Fruit fly (Drosophila melanogaster) whole organism, prepupa: ENCODE measurements around the gene CG5902.

Source experiments
- CG10631 ChIP-seq: fragments of 200-800 bp; sonication (Bioruptor generic); optimal IDR thresholded peaks from 2 replicates; lab custom pipeline; 2016; ENCODE audit warnings: missing biosample characterization, missing genetic modification characterization
- CG10669 ChIP-seq: fragments of 200-800 bp; sonication (Bioruptor generic); optimal IDR thresholded peaks from 3 replicates; lab custom pipeline; 2018; ENCODE audit warnings: missing biosample characterization, mild to moderate bottlenecking, missing genetic modification characterization, moderate library complexity
- CG11762 ChIP-seq: fragments of 200-800 bp; sonication (Bioruptor generic); optimal IDR thresholded peaks from 3 replicates; lab custom pipeline; 2016; ENCODE audit warnings: missing biosample characterization, missing genetic modification characterization; ENCODE audit not compliant: insufficient read depth
- CG1621 ChIP-seq: fragments of 200-800 bp; sonication (Bioruptor generic); optimal IDR thresholded peaks from 3 replicates; lab custom pipeline; 2018; ENCODE audit warnings: missing biosample characterization, mild to moderate bottlenecking, missing genetic modification characterization
- CG16779 ChIP-seq: fragments of 200-800 bp; sonication (Bioruptor generic); optimal IDR thresholded peaks from 3 replicates; lab custom pipeline; 2017; ENCODE audit warnings: missing biosample characterization, mild to moderate bottlenecking, missing genetic modification characterization
- CG3032 ChIP-seq: fragments of 200-800 bp; optimal IDR thresholded peaks from 2 replicates; lab custom pipeline; 2019; ENCODE audit warnings: missing biosample characterization, mild to moderate bottlenecking, missing genetic modification characterization, moderate library complexity
- CG31627 ChIP-seq: fragments of 200-800 bp; sonication (Bioruptor generic); optimal IDR thresholded peaks from 3 replicates; lab custom pipeline; 2016; ENCODE audit warnings: missing biosample characterization, missing genetic modification characterization
- CG32006 ChIP-seq: fragments of 200-800 bp; sonication (Bioruptor generic); optimal IDR thresholded peaks from 3 replicates; lab custom pipeline; 2017; ENCODE audit warnings: missing biosample characterization, mild to moderate bottlenecking, missing genetic modification characterization
- CG6276 ChIP-seq: fragments of 200-800 bp; sonication (Bioruptor generic); optimal IDR thresholded peaks from 2 replicates; lab custom pipeline; 2017; ENCODE audit warnings: missing biosample characterization, mild to moderate bottlenecking, missing genetic modification characterization
- CG6854 ChIP-seq: fragments of 200-800 bp; sonication (Bioruptor generic); optimal IDR thresholded peaks from 2 replicates; lab custom pipeline; 2017; ENCODE audit warnings: missing biosample characterization, mild to moderate bottlenecking, missing genetic modification characterization
- CG7368 ChIP-seq: fragments of 200-800 bp; sonication (Bioruptor generic); optimal IDR thresholded peaks from 3 replicates; lab custom pipeline; 2016; ENCODE audit warnings: missing biosample characterization, missing genetic modification characterization
- CG8119 ChIP-seq: fragments of 200-800 bp; sonication (Bioruptor generic); IDR thresholded peaks from 3 replicates; pipeline ENCODE4 v1.3.6; 2022; ENCODE audit warnings: missing biosample characterization, missing genetic modification characterization
- CG8319 ChIP-seq: fragments of 200-800 bp; sonication (Bioruptor generic); optimal IDR thresholded peaks from 3 replicates; lab custom pipeline; 2016; ENCODE audit warnings: missing biosample characterization, missing genetic modification characterization
- CG8632 ChIP-seq: fragments of 200-800 bp; sonication (Bioruptor generic); optimal IDR thresholded peaks from 3 replicates; lab custom pipeline; 2016; ENCODE audit warnings: missing biosample characterization, missing genetic modification characterization
- Eip75B ChIP-seq: fragments of 200-800 bp; sonication (Bioruptor generic); optimal IDR thresholded peaks from 3 replicates; lab custom pipeline; 2016; ENCODE audit warnings: missing biosample characterization, missing genetic modification characterization
- Eip93F ChIP-seq: fragments of 200-800 bp; sonication (Bioruptor generic); optimal IDR thresholded peaks from 2 replicates; lab custom pipeline; 2016; ENCODE audit warnings: missing biosample characterization, mild to moderate bottlenecking, missing genetic modification characterization
- Ets96B ChIP-seq: fragments of 200-800 bp; optimal IDR thresholded peaks from 2 replicates; lab custom pipeline; 2019; ENCODE audit warnings: missing biosample characterization, mild to moderate bottlenecking, missing genetic modification characterization, moderate library complexity
- Gug ChIP-seq: fragments of 200-800 bp; sonication (Bioruptor generic); IDR thresholded peaks from 2 replicates; pipeline ENCODE4 v1.3.6; 2022; ENCODE audit warnings: missing biosample characterization, missing genetic modification characterization
- Hr4 ChIP-seq: fragments of 200-800 bp; sonication (Bioruptor generic); optimal IDR thresholded peaks from 3 replicates; lab custom pipeline; 2016; ENCODE audit warnings: missing biosample characterization, missing genetic modification characterization
- Lpt ChIP-seq: fragments of 200-800 bp; sonication (Bioruptor generic); optimal IDR thresholded peaks from 3 replicates; lab custom pipeline; 2016; ENCODE audit warnings: missing biosample characterization, missing genetic modification characterization
- OdsH ChIP-seq: fragments of 200-800 bp; sonication (Bioruptor generic); optimal IDR thresholded peaks from 3 replicates; lab custom pipeline; 2016; ENCODE audit warnings: missing biosample characterization, missing genetic modification characterization
- Sox14 ChIP-seq: fragments of 200-800 bp; sonication (Bioruptor generic); optimal IDR thresholded peaks from 3 replicates; lab custom pipeline; 2016; ENCODE audit warnings: missing biosample characterization, missing genetic modification characterization
- achi ChIP-seq: fragments of 200-800 bp; sonication (Bioruptor generic); optimal IDR thresholded peaks from 3 replicates; lab custom pipeline; 2016; ENCODE audit warnings: missing biosample characterization, missing genetic modification characterization
- acj6 ChIP-seq: fragments of 200-800 bp; sonication (Bioruptor generic); optimal IDR thresholded peaks from 3 replicates; lab custom pipeline; 2016; ENCODE audit warnings: missing biosample characterization, missing genetic modification characterization
- dac ChIP-seq: fragments of 200-800 bp; sonication (Bioruptor generic); optimal IDR thresholded peaks from 2 replicates; lab custom pipeline; 2017; ENCODE audit warnings: missing biosample characterization, mild to moderate bottlenecking, missing genetic modification characterization
- dsx ChIP-seq: fragments of 200-800 bp; optimal IDR thresholded peaks from 3 replicates; lab custom pipeline; 2019; ENCODE audit warnings: missing biosample characterization, mild to moderate bottlenecking, missing genetic modification characterization, moderate library complexity; ENCODE audit not compliant: poor library complexity, severe bottlenecking
- eg ChIP-seq: fragments of 200-800 bp; sonication (Bioruptor generic); IDR thresholded peaks from 3 replicates; pipeline ENCODE4 v1.3.6; 2022; ENCODE audit warnings: missing biosample characterization, missing genetic modification characterization
- esn ChIP-seq: fragments of 200-800 bp; sonication (Bioruptor generic); optimal IDR thresholded peaks from 2 replicates; lab custom pipeline; 2016; ENCODE audit warnings: missing biosample characterization, mild to moderate bottlenecking, missing genetic modification characterization, moderate library complexity
- fd59A ChIP-seq: fragments of 200-800 bp; sonication (Bioruptor generic); optimal IDR thresholded peaks from 2 replicates; lab custom pipeline; 2017; ENCODE audit warnings: missing biosample characterization, mild to moderate bottlenecking, missing genetic modification characterization, missing genetic modification reagents
- fkh ChIP-seq: fragments of 200-800 bp; sonication (Bioruptor generic); optimal IDR thresholded peaks from 3 replicates; lab custom pipeline; 2017; ENCODE audit warnings: missing biosample characterization, mild to moderate bottlenecking, missing genetic modification characterization, moderate library complexity
- lz ChIP-seq: fragments of 200-800 bp; sonication (Bioruptor generic); optimal IDR thresholded peaks from 3 replicates; lab custom pipeline; 2016; ENCODE audit warnings: missing biosample characterization, missing genetic modification characterization
- pdm3 ChIP-seq: fragments of 200-800 bp; sonication (Bioruptor generic); optimal IDR thresholded peaks from 3 replicates; lab custom pipeline; 2016; ENCODE audit warnings: missing biosample characterization, missing genetic modification characterization
- svp ChIP-seq: fragments of 200-800 bp; sonication (Bioruptor generic); peaks from one replicate; lab custom pipeline; 2016; ENCODE audit warnings: missing biosample characterization, missing genetic modification characterization
- topi ChIP-seq: fragments of 200-800 bp; sonication (Bioruptor generic); optimal IDR thresholded peaks from 3 replicates; lab custom pipeline; 2016; ENCODE audit warnings: missing biosample characterization, missing genetic modification characterization
- vri ChIP-seq: fragments of 200-800 bp; sonication (Bioruptor generic); optimal IDR thresholded peaks from 3 replicates; lab custom pipeline; 2016; ENCODE audit warnings: missing biosample characterization, mild to moderate bottlenecking, missing genetic modification characterization

Gene CG5902

dm6 chr3R:23942965-23943413 is 43.5 kb upstream of the CG5902 start, which contains the start of gene Gdh (continued):
- TF ChIP-seq eg (GFP tag; lab: Robert Waterston, UW) (peak; percentile 70; the same call in 2 of the 3 replicates), Gug (GFP tag; lab: Robert Waterston, UW) (no peak), CG1621 (tag; lab: Kevin White, UChicago) (peak; percentile 11), CG16779 (tag; lab: Kevin White, UChicago) (peak; percentile 40), svp (GFP tag; lab: Kevin White, UChicago) (peak; percentile 78), lz (GFP tag; lab: Kevin White, UChicago) (no peak), CG11762 (GFP tag; lab: Kevin White, UChicago) (no peak), CG10669 (GFP tag; lab: Kevin White, UChicago) (no peak), CG6854 (GFP tag; lab: Kevin White, UChicago) (peak; percentile 65), CG7368 (GFP tag; lab: Kevin White, UChicago) (no peak), Ets96B (tag; lab: Kevin White, UChicago) (no peak), CG8632 (GFP tag; lab: Kevin White, UChicago) (no peak), vri (peak; percentile 51), Lpt (GFP tag; lab: Kevin White, UChicago) (no peak), Eip75B (peak; percentile 20), CG10631 (GFP tag; lab: Kevin White, UChicago) (no peak), acj6 (GFP tag; lab: Kevin White, UChicago) (no peak), dac (GFP tag; lab: Kevin White, UChicago) (no peak), pdm3 (GFP tag; lab: Kevin White, UChicago) (no peak), topi (peak; percentile 28)

- TF ChIP-seq pdm3 (GFP tag; lab: Kevin White, UChicago) (no peak), CG6276 (no peak), Eip93F (GFP tag; lab: Kevin White, UChicago) (no peak), svp (GFP tag; lab: Kevin White, UChicago) (no peak), fd59A (GFP tag; lab: Kevin White, UChicago) (no peak), CG31627 (GFP tag; lab: Kevin White, UChicago) (no peak), Sox14 (GFP tag; lab: Kevin White, UChicago) (no peak), esn (GFP tag; lab: Kevin White, UChicago) (no peak), CG6854 (GFP tag; lab: Kevin White, UChicago) (no peak), Gug (GFP tag; lab: Robert Waterston, UW) (no peak), Hr4 (GFP tag; lab: Kevin White, UChicago) (no peak), CG8319 (GFP tag; lab: Kevin White, UChicago) (no peak), CG7368 (GFP tag; lab: Kevin White, UChicago) (no peak), CG10669 (GFP tag; lab: Kevin White, UChicago) (no peak), dsx (no peak)
- TF ChIP-seq, all 60 proteins: peak for 0
Measured at dm6 chr3R:23943843-23944356, 42.5 kb upstream of the CG5902 start.

- TF ChIP-seq CG10631 (GFP tag; lab: Kevin White, UChicago) (no peak), achi (GFP tag; lab: Kevin White, UChicago) (no peak), topi (no peak), eg (GFP tag; lab: Robert Waterston, UW) (no peak), fkh (GFP tag; lab: Kevin White, UChicago) (peak; percentile 88), OdsH (no peak)
Measured at dm6 chr3R:23947002-23947401, 39.4 kb upstream of the CG5902 start.

dm6 chr3R:23948324-23948465 is 38.2 kb upstream of the CG5902 start, which contains the start of gene CG12268:
CG12268 (minus strand) TSS chr3R:23948424.
- TF ChIP-seq CG16779 (tag; lab: Kevin White, UChicago) (no peak), Eip75B (no peak), CG8119 (GFP tag; lab: Robert Waterston, UW) (no peak), CG32006 (GFP tag; lab: Kevin White, UChicago) (no peak), CG3032 (no peak), Sox14 (GFP tag; lab: Kevin White, UChicago) (no peak)
- TF ChIP-seq, all 60 proteins: peak for 0
